Fruit fly (Drosophila melanogaster): ENCODE measurements around the gene CG11322.

DNA sequence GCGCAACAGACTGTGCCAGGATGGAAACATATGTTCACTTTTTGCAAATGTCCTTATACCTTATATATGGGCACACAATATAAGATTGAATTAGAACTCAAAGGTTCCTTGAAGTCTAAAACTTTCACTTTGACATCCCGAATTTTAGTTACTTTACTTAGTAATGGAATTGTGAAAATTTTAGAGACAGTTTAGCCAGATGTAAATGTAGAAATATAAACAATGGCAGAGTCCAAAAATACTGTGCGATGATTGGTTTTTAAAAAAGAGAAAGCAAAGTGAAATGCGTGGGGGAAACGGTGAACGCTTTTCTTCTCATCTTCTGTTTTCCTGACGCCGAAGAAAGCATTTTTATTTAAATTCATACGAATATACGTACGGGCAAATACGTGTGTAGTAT lies 11.6 kb downstream of the CG11322 start, which contains the start of gene CG44271:
- TF ChIP-seq Hand (GFP tag; optimal IDR thresholded peaks at IDR 0.05) (no peak), peb (GFP tag; IDR thresholded peaks at IDR 0.05) (no peak), Dref (GFP tag; IDR thresholded peaks at IDR 0.05) (no peak), knrl (GFP tag; IDR thresholded peaks at IDR 0.05; ENCODE audit: partially characterized antibody) (no peak), CG3065 (GFP tag; optimal IDR thresholded peaks at IDR 0.05) (no peak)

Measured in whole organism, embryonic.